Fruit fly (Drosophila melanogaster) whole organism, prepupa: Measurements from ENCODE around the gene Agxt.

Source experiments
- CG10669 ChIP-seq: fragments of 200-800 bp; sonication (Bioruptor generic); optimal IDR thresholded peaks from 3 replicates; lab custom pipeline; 2018; ENCODE audit warnings: missing biosample characterization, mild to moderate bottlenecking, missing genetic modification characterization, moderate library complexity
- CG11294 ChIP-seq: fragments of 200-800 bp; sonication (Bioruptor generic); IDR thresholded peaks from 2 replicates; pipeline ENCODE4 v1.3.6; 2022; ENCODE audit warnings: missing biosample characterization, missing genetic modification characterization
- CG11762 ChIP-seq: fragments of 200-800 bp; sonication (Bioruptor generic); optimal IDR thresholded peaks from 3 replicates; lab custom pipeline; 2016; ENCODE audit warnings: missing biosample characterization, missing genetic modification characterization; ENCODE audit not compliant: insufficient read depth
- CG11902 ChIP-seq: fragments of 200-800 bp; sonication (Bioruptor generic); optimal IDR thresholded peaks from 3 replicates; lab custom pipeline; 2016; ENCODE audit warnings: missing biosample characterization, missing genetic modification characterization
- CG1621 ChIP-seq: fragments of 200-800 bp; sonication (Bioruptor generic); optimal IDR thresholded peaks from 3 replicates; lab custom pipeline; 2018; ENCODE audit warnings: missing biosample characterization, mild to moderate bottlenecking, missing genetic modification characterization
- CG3032 ChIP-seq: fragments of 200-800 bp; optimal IDR thresholded peaks from 2 replicates; lab custom pipeline; 2019; ENCODE audit warnings: missing biosample characterization, mild to moderate bottlenecking, missing genetic modification characterization, moderate library complexity
- CG31627 ChIP-seq: fragments of 200-800 bp; sonication (Bioruptor generic); optimal IDR thresholded peaks from 3 replicates; lab custom pipeline; 2016; ENCODE audit warnings: missing biosample characterization, missing genetic modification characterization
- CG32006 ChIP-seq: fragments of 200-800 bp; sonication (Bioruptor generic); optimal IDR thresholded peaks from 3 replicates; lab custom pipeline; 2017; ENCODE audit warnings: missing biosample characterization, mild to moderate bottlenecking, missing genetic modification characterization
- CG34406 ChIP-seq: fragments of 200-800 bp; sonication (Bioruptor generic); optimal IDR thresholded peaks from 3 replicates; lab custom pipeline; 2016; ENCODE audit warnings: missing biosample characterization, missing genetic modification characterization
- CG3919 ChIP-seq: fragments of 200-800 bp; sonication (Bioruptor generic); optimal IDR thresholded peaks from 3 replicates; lab custom pipeline; 2016; ENCODE audit warnings: missing biosample characterization, missing genetic modification characterization
- CG4318 ChIP-seq: fragments of 200-800 bp; sonication (Bioruptor generic); optimal IDR thresholded peaks from 3 replicates; lab custom pipeline; 2017; ENCODE audit warnings: missing biosample characterization, mild to moderate bottlenecking, missing genetic modification characterization
- CG6163 ChIP-seq: fragments of 200-800 bp; sonication (Bioruptor generic); IDR thresholded peaks from 3 replicates; pipeline ENCODE4 v1.3.6; 2022; ENCODE audit warnings: missing biosample characterization, missing genetic modification characterization
- CG6276 ChIP-seq: fragments of 200-800 bp; sonication (Bioruptor generic); optimal IDR thresholded peaks from 2 replicates; lab custom pipeline; 2017; ENCODE audit warnings: missing biosample characterization, mild to moderate bottlenecking, missing genetic modification characterization
- CG6792 ChIP-seq: fragments of 200-800 bp; sonication (Bioruptor generic); optimal IDR thresholded peaks from 3 replicates; lab custom pipeline; 2016; ENCODE audit warnings: missing biosample characterization, missing genetic modification characterization
- CG6854 ChIP-seq: fragments of 200-800 bp; sonication (Bioruptor generic); optimal IDR thresholded peaks from 2 replicates; lab custom pipeline; 2017; ENCODE audit warnings: missing biosample characterization, mild to moderate bottlenecking, missing genetic modification characterization
- CG8119 ChIP-seq: fragments of 200-800 bp; sonication (Bioruptor generic); IDR thresholded peaks from 3 replicates; pipeline ENCODE4 v1.3.6; 2022; ENCODE audit warnings: missing biosample characterization, missing genetic modification characterization
- CG8319 ChIP-seq: fragments of 200-800 bp; sonication (Bioruptor generic); optimal IDR thresholded peaks from 3 replicates; lab custom pipeline; 2016; ENCODE audit warnings: missing biosample characterization, missing genetic modification characterization
- CG8632 ChIP-seq: fragments of 200-800 bp; sonication (Bioruptor generic); optimal IDR thresholded peaks from 3 replicates; lab custom pipeline; 2016; ENCODE audit warnings: missing biosample characterization, missing genetic modification characterization
- CG9139 ChIP-seq: fragments of 200-800 bp; sonication (Bioruptor generic); optimal IDR thresholded peaks from 3 replicates; lab custom pipeline; 2017; ENCODE audit warnings: missing biosample characterization, mild to moderate bottlenecking, missing genetic modification characterization
- Eip75B ChIP-seq: fragments of 200-800 bp; sonication (Bioruptor generic); optimal IDR thresholded peaks from 3 replicates; lab custom pipeline; 2016; ENCODE audit warnings: missing biosample characterization, missing genetic modification characterization
- Eip93F ChIP-seq: fragments of 200-800 bp; sonication (Bioruptor generic); optimal IDR thresholded peaks from 2 replicates; lab custom pipeline; 2016; ENCODE audit warnings: missing biosample characterization, mild to moderate bottlenecking, missing genetic modification characterization
- Ets96B ChIP-seq: fragments of 200-800 bp; optimal IDR thresholded peaks from 2 replicates; lab custom pipeline; 2019; ENCODE audit warnings: missing biosample characterization, mild to moderate bottlenecking, missing genetic modification characterization, moderate library complexity
- Gug ChIP-seq: fragments of 200-800 bp; sonication (Bioruptor generic); IDR thresholded peaks from 2 replicates; pipeline ENCODE4 v1.3.6; 2022; ENCODE audit warnings: missing biosample characterization, missing genetic modification characterization
- Hr38 ChIP-seq: sonication (Bioruptor generic); optimal IDR thresholded peaks from 2 replicates; lab custom pipeline; 2016; ENCODE audit warnings: missing biosample characterization, missing genetic modification characterization
- Hr39 ChIP-seq: fragments of 200-800 bp; sonication (Bioruptor generic); optimal IDR thresholded peaks from 2 replicates; lab custom pipeline; 2016; ENCODE audit warnings: missing biosample characterization, missing genetic modification characterization
- Hr4 ChIP-seq: fragments of 200-800 bp; sonication (Bioruptor generic); optimal IDR thresholded peaks from 3 replicates; lab custom pipeline; 2016; ENCODE audit warnings: missing biosample characterization, missing genetic modification characterization
- Lpt ChIP-seq: fragments of 200-800 bp; sonication (Bioruptor generic); optimal IDR thresholded peaks from 3 replicates; lab custom pipeline; 2016; ENCODE audit warnings: missing biosample characterization, missing genetic modification characterization
- Met ChIP-seq: fragments of 200-800 bp; sonication (Bioruptor generic); optimal IDR thresholded peaks from 3 replicates; lab custom pipeline; 2016; ENCODE audit warnings: missing biosample characterization, missing genetic modification characterization
- OdsH ChIP-seq: fragments of 200-800 bp; sonication (Bioruptor generic); optimal IDR thresholded peaks from 3 replicates; lab custom pipeline; 2016; ENCODE audit warnings: missing biosample characterization, missing genetic modification characterization
- Smox ChIP-seq: fragments of 200-800 bp; sonication (Bioruptor generic); optimal IDR thresholded peaks from 3 replicates; lab custom pipeline; 2016; ENCODE audit warnings: missing biosample characterization, missing genetic modification characterization
- Sox102F ChIP-seq: fragments of 200-800 bp; sonication (Bioruptor generic); optimal IDR thresholded peaks from 2 replicates; lab custom pipeline; 2016; ENCODE audit warnings: missing biosample characterization, mild to moderate bottlenecking, missing genetic modification characterization
- Sox14 ChIP-seq: fragments of 200-800 bp; sonication (Bioruptor generic); optimal IDR thresholded peaks from 3 replicates; lab custom pipeline; 2016; ENCODE audit warnings: missing biosample characterization, missing genetic modification characterization
- Sox15 ChIP-seq: fragments of 200-800 bp; sonication (Bioruptor generic); optimal IDR thresholded peaks from 3 replicates; lab custom pipeline; 2016; ENCODE audit warnings: missing biosample characterization, missing genetic modification characterization
- acj6 ChIP-seq: fragments of 200-800 bp; sonication (Bioruptor generic); optimal IDR thresholded peaks from 3 replicates; lab custom pipeline; 2016; ENCODE audit warnings: missing biosample characterization, missing genetic modification characterization
- dac ChIP-seq: fragments of 200-800 bp; sonication (Bioruptor generic); optimal IDR thresholded peaks from 2 replicates; lab custom pipeline; 2017; ENCODE audit warnings: missing biosample characterization, mild to moderate bottlenecking, missing genetic modification characterization
- dsx ChIP-seq: fragments of 200-800 bp; optimal IDR thresholded peaks from 3 replicates; lab custom pipeline; 2019; ENCODE audit warnings: missing biosample characterization, mild to moderate bottlenecking, missing genetic modification characterization, moderate library complexity; ENCODE audit not compliant: poor library complexity, severe bottlenecking
- eg ChIP-seq: fragments of 200-800 bp; sonication (Bioruptor generic); IDR thresholded peaks from 3 replicates; pipeline ENCODE4 v1.3.6; 2022; ENCODE audit warnings: missing biosample characterization, missing genetic modification characterization
- esn ChIP-seq: fragments of 200-800 bp; sonication (Bioruptor generic); optimal IDR thresholded peaks from 2 replicates; lab custom pipeline; 2016; ENCODE audit warnings: missing biosample characterization, mild to moderate bottlenecking, missing genetic modification characterization, moderate library complexity
- fd85E ChIP-seq: fragments of 200-800 bp; sonication (Bioruptor generic); optimal IDR thresholded peaks from 3 replicates; lab custom pipeline; 2016; ENCODE audit warnings: missing biosample characterization, missing genetic modification characterization
- fkh ChIP-seq: fragments of 200-800 bp; sonication (Bioruptor generic); optimal IDR thresholded peaks from 3 replicates; lab custom pipeline; 2017; ENCODE audit warnings: missing biosample characterization, mild to moderate bottlenecking, missing genetic modification characterization, moderate library complexity
- lz ChIP-seq: fragments of 200-800 bp; sonication (Bioruptor generic); optimal IDR thresholded peaks from 3 replicates; lab custom pipeline; 2016; ENCODE audit warnings: missing biosample characterization, missing genetic modification characterization
- net ChIP-seq: fragments of 200-800 bp; sonication (Bioruptor generic); optimal IDR thresholded peaks from 3 replicates; lab custom pipeline; 2016; ENCODE audit warnings: missing biosample characterization, missing genetic modification characterization
- pdm3 ChIP-seq: fragments of 200-800 bp; sonication (Bioruptor generic); optimal IDR thresholded peaks from 3 replicates; lab custom pipeline; 2016; ENCODE audit warnings: missing biosample characterization, missing genetic modification characterization
- salr ChIP-seq, 2 experiments: fragments of 200-800 bp; sonication (Bioruptor generic); optimal IDR thresholded peaks; 3 replicates each; lab custom pipeline; 2016 to 2018; ENCODE audit warnings: missing biosample characterization in 2 of 2, missing genetic modification characterization in 2 of 2, mild to moderate bottlenecking in 1 of 2
- spab ChIP-seq: fragments of 200-800 bp; sonication (Bioruptor generic); optimal IDR thresholded peaks from 2 replicates; lab custom pipeline; 2017; ENCODE audit warnings: missing biosample characterization, mild to moderate bottlenecking, missing genetic modification characterization, missing genetic modification reagents
- ss ChIP-seq, 2 experiments: fragments of 200-800 bp; sonication (Bioruptor generic); optimal IDR thresholded peaks; 2 replicates in 1 of 2; 3 replicates in 1 of 2; lab custom pipeline; 2017 to 2018; ENCODE audit warnings: mild to moderate bottlenecking in 2 of 2, missing biosample characterization in 2 of 2, missing genetic modification characterization in 2 of 2, moderate library complexity in 1 of 2
- svp ChIP-seq: fragments of 200-800 bp; sonication (Bioruptor generic); peaks from one replicate; lab custom pipeline; 2016; ENCODE audit warnings: missing biosample characterization, missing genetic modification characterization
- topi ChIP-seq: fragments of 200-800 bp; sonication (Bioruptor generic); optimal IDR thresholded peaks from 3 replicates; lab custom pipeline; 2016; ENCODE audit warnings: missing biosample characterization, missing genetic modification characterization
- vri ChIP-seq: fragments of 200-800 bp; sonication (Bioruptor generic); optimal IDR thresholded peaks from 3 replicates; lab custom pipeline; 2016; ENCODE audit warnings: missing biosample characterization, mild to moderate bottlenecking, missing genetic modification characterization

Gene Agxt

dm6 chrX:6546970-6547369, 18.2 kb downstream of the Agxt start:
- TF ChIP-seq Sox14 (no peak), CG6276 (GFP tag; lab: Kevin White, UChicago) (no peak), fkh (GFP tag; lab: Kevin White, UChicago) (peak; percentile 83)

dm6 chrX:6549428-6550117, 20.8 kb downstream of the Agxt start:
- TF ChIP-seq Smox (peak; percentile 93), CG8632 (GFP tag; lab: Kevin White, UChicago) (peak; percentile 91), net (GFP tag; lab: Kevin White, UChicago) (peak; percentile 95), CG6792 (GFP tag; lab: Kevin White, UChicago) (peak; percentile 95), CG3032 (tag; lab: Kevin White, UChicago) (peak; percentile 95), Sox15 (GFP tag; lab: Kevin White, UChicago) (peak; percentile 91), CG10669 (GFP tag; lab: Kevin White, UChicago) (peak; percentile 95), CG11902 (peak; percentile 95), pdm3 (GFP tag; lab: Kevin White, UChicago) (peak; percentile 96), CG8319 (GFP tag; lab: Kevin White, UChicago) (peak; percentile 94), Eip93F (GFP tag; lab: Kevin White, UChicago) (peak; percentile 89), spab (GFP tag; lab: Kevin White, UChicago) (peak; percentile 92), OdsH (GFP tag; lab: Kevin White, UChicago) (peak; percentile 95), dac (GFP tag; lab: Kevin White, UChicago) (peak; percentile 92), acj6 (GFP tag; lab: Kevin White, UChicago) (peak; percentile 95), Gug (GFP tag; lab: Robert Waterston, UW) (peak; percentile 98), Ets96B (peak; percentile 94), CG11762 (peak; percentile 94), CG31627 (peak; percentile 96), Hr4 (GFP tag; lab: Kevin White, UChicago) (peak; percentile 93), lz (GFP tag; lab: Kevin White, UChicago) (peak; percentile 96), CG9139 (GFP tag; lab: Kevin White, UChicago) (peak; percentile 84), Sox14 (peak; percentile 96), esn (GFP tag; lab: Kevin White, UChicago) (peak; percentile 95), CG34406 (GFP tag; lab: Kevin White, UChicago) (peak; percentile 89), Sox102F (GFP tag; lab: Kevin White, UChicago) (peak; percentile 91), ss (GFP tag; optimal IDR thresholded peaks at IDR 0.05; lab: Kevin White, UChicago) (peak; percentile 91 to 93), CG8119 (peak; percentile 98), topi (GFP tag; lab: Kevin White, UChicago) (peak; percentile 98), Hr39 (GFP tag; lab: Kevin White, UChicago) (peak; percentile 95), CG4318 (peak; percentile 93), CG6163 (GFP tag; lab: Robert Waterston, UW) (peak; percentile 99), CG3919 (GFP tag; lab: Kevin White, UChicago) (peak; percentile 99), dsx (GFP tag; lab: Kevin White, UChicago) (peak; percentile 91), CG32006 (GFP tag; lab: Kevin White, UChicago) (peak; percentile 96), CG11294 (peak; percentile 94), eg (GFP tag; lab: Robert Waterston, UW) (peak; percentile 98), Hr38 (GFP tag; lab: Kevin White, UChicago) (peak; percentile 11), vri (GFP tag; lab: Kevin White, UChicago) (peak; percentile 99), fkh (GFP tag; lab: Kevin White, UChicago) (peak; percentile 78), Eip75B (GFP tag; lab: Kevin White, UChicago) (peak; percentile 97), fd85E (GFP tag; lab: Kevin White, UChicago) (peak; percentile 86), salr (GFP tag; optimal IDR thresholded peaks at IDR 0.05; lab: Kevin White, UChicago) (peak; percentile 89 to 93), CG6854 (GFP tag; lab: Kevin White, UChicago) (peak; percentile 94), Met (GFP tag; lab: Kevin White, UChicago) (peak; percentile 97), CG1621 (tag; lab: Kevin White, UChicago) (peak; percentile 95), Lpt (GFP tag; lab: Kevin White, UChicago) (peak; percentile 95), svp (peak; percentile 97)
